Fruit fly (Drosophila melanogaster) whole organism, prepupa: ENCODE data around the gene Bfc.

Source experiments
- Blimp-1 ChIP-seq: fragments of 200-800 bp; sonication (Bioruptor generic); optimal IDR thresholded peaks from 3 replicates; lab custom pipeline; 2017; ENCODE audit warnings: missing biosample characterization, missing genetic modification characterization, mild to moderate bottlenecking, moderate library complexity, missing genetic modification reagents
- CG10631 ChIP-seq: fragments of 200-800 bp; sonication (Bioruptor generic); optimal IDR thresholded peaks from 2 replicates; lab custom pipeline; 2016; ENCODE audit warnings: missing biosample characterization, missing genetic modification characterization
- CG10669 ChIP-seq: fragments of 200-800 bp; sonication (Bioruptor generic); optimal IDR thresholded peaks from 3 replicates; lab custom pipeline; 2018; ENCODE audit warnings: missing biosample characterization, mild to moderate bottlenecking, missing genetic modification characterization, moderate library complexity
- CG11294 ChIP-seq: fragments of 200-800 bp; sonication (Bioruptor generic); IDR thresholded peaks from 2 replicates; pipeline ENCODE4 v1.3.6; 2022; ENCODE audit warnings: missing biosample characterization, missing genetic modification characterization
- CG11762 ChIP-seq: fragments of 200-800 bp; sonication (Bioruptor generic); optimal IDR thresholded peaks from 3 replicates; lab custom pipeline; 2016; ENCODE audit warnings: missing biosample characterization, missing genetic modification characterization; ENCODE audit not compliant: insufficient read depth
- CG11902 ChIP-seq: fragments of 200-800 bp; sonication (Bioruptor generic); optimal IDR thresholded peaks from 3 replicates; lab custom pipeline; 2016; ENCODE audit warnings: missing biosample characterization, missing genetic modification characterization
- CG15336 ChIP-seq: fragments of 200-800 bp; sonication (Bioruptor generic); IDR thresholded peaks from 2 replicates; pipeline ENCODE4 v1.3.6; 2022; ENCODE audit warnings: missing biosample characterization, missing genetic modification characterization
- CG1621 ChIP-seq: fragments of 200-800 bp; sonication (Bioruptor generic); optimal IDR thresholded peaks from 3 replicates; lab custom pipeline; 2018; ENCODE audit warnings: missing biosample characterization, mild to moderate bottlenecking, missing genetic modification characterization
- CG16779 ChIP-seq: fragments of 200-800 bp; sonication (Bioruptor generic); optimal IDR thresholded peaks from 3 replicates; lab custom pipeline; 2017; ENCODE audit warnings: missing biosample characterization, mild to moderate bottlenecking, missing genetic modification characterization
- CG32006 ChIP-seq: fragments of 200-800 bp; sonication (Bioruptor generic); optimal IDR thresholded peaks from 3 replicates; lab custom pipeline; 2017; ENCODE audit warnings: missing biosample characterization, mild to moderate bottlenecking, missing genetic modification characterization
- CG34406 ChIP-seq: fragments of 200-800 bp; sonication (Bioruptor generic); optimal IDR thresholded peaks from 3 replicates; lab custom pipeline; 2016; ENCODE audit warnings: missing biosample characterization, missing genetic modification characterization
- CG3919 ChIP-seq: fragments of 200-800 bp; sonication (Bioruptor generic); optimal IDR thresholded peaks from 3 replicates; lab custom pipeline; 2016; ENCODE audit warnings: missing biosample characterization, missing genetic modification characterization
- CG4318 ChIP-seq: fragments of 200-800 bp; sonication (Bioruptor generic); optimal IDR thresholded peaks from 3 replicates; lab custom pipeline; 2017; ENCODE audit warnings: missing biosample characterization, mild to moderate bottlenecking, missing genetic modification characterization
- CG6276 ChIP-seq: fragments of 200-800 bp; sonication (Bioruptor generic); optimal IDR thresholded peaks from 2 replicates; lab custom pipeline; 2017; ENCODE audit warnings: missing biosample characterization, mild to moderate bottlenecking, missing genetic modification characterization
- CG6792 ChIP-seq: fragments of 200-800 bp; sonication (Bioruptor generic); optimal IDR thresholded peaks from 3 replicates; lab custom pipeline; 2016; ENCODE audit warnings: missing biosample characterization, missing genetic modification characterization
- CG6854 ChIP-seq: fragments of 200-800 bp; sonication (Bioruptor generic); optimal IDR thresholded peaks from 2 replicates; lab custom pipeline; 2017; ENCODE audit warnings: missing biosample characterization, mild to moderate bottlenecking, missing genetic modification characterization
- CG7368 ChIP-seq: fragments of 200-800 bp; sonication (Bioruptor generic); optimal IDR thresholded peaks from 3 replicates; lab custom pipeline; 2016; ENCODE audit warnings: missing biosample characterization, missing genetic modification characterization
- CG8119 ChIP-seq: fragments of 200-800 bp; sonication (Bioruptor generic); IDR thresholded peaks from 3 replicates; pipeline ENCODE4 v1.3.6; 2022; ENCODE audit warnings: missing biosample characterization, missing genetic modification characterization
- CG8319 ChIP-seq: fragments of 200-800 bp; sonication (Bioruptor generic); optimal IDR thresholded peaks from 3 replicates; lab custom pipeline; 2016; ENCODE audit warnings: missing biosample characterization, missing genetic modification characterization
- Eip78C ChIP-seq: fragments of 200-800 bp; sonication (Bioruptor generic); peaks from one replicate; lab custom pipeline; 2016; ENCODE audit warnings: missing biosample characterization, missing genetic modification characterization
- Ets21C ChIP-seq: fragments of 200-800 bp; sonication (Bioruptor generic); optimal IDR thresholded peaks from 3 replicates; lab custom pipeline; 2016; ENCODE audit warnings: missing biosample characterization, missing genetic modification characterization
- Gug ChIP-seq: fragments of 200-800 bp; sonication (Bioruptor generic); IDR thresholded peaks from 2 replicates; pipeline ENCODE4 v1.3.6; 2022; ENCODE audit warnings: missing biosample characterization, missing genetic modification characterization
- Hr38 ChIP-seq: sonication (Bioruptor generic); optimal IDR thresholded peaks from 2 replicates; lab custom pipeline; 2016; ENCODE audit warnings: missing biosample characterization, missing genetic modification characterization
- Hr4 ChIP-seq: fragments of 200-800 bp; sonication (Bioruptor generic); optimal IDR thresholded peaks from 3 replicates; lab custom pipeline; 2016; ENCODE audit warnings: missing biosample characterization, missing genetic modification characterization
- Met ChIP-seq: fragments of 200-800 bp; sonication (Bioruptor generic); optimal IDR thresholded peaks from 3 replicates; lab custom pipeline; 2016; ENCODE audit warnings: missing biosample characterization, missing genetic modification characterization
- Sox102F ChIP-seq: fragments of 200-800 bp; sonication (Bioruptor generic); optimal IDR thresholded peaks from 2 replicates; lab custom pipeline; 2016; ENCODE audit warnings: missing biosample characterization, mild to moderate bottlenecking, missing genetic modification characterization
- Sox14 ChIP-seq: fragments of 200-800 bp; sonication (Bioruptor generic); optimal IDR thresholded peaks from 3 replicates; lab custom pipeline; 2016; ENCODE audit warnings: missing biosample characterization, missing genetic modification characterization
- achi ChIP-seq: fragments of 200-800 bp; sonication (Bioruptor generic); optimal IDR thresholded peaks from 3 replicates; lab custom pipeline; 2016; ENCODE audit warnings: missing biosample characterization, missing genetic modification characterization
- acj6 ChIP-seq: fragments of 200-800 bp; sonication (Bioruptor generic); optimal IDR thresholded peaks from 3 replicates; lab custom pipeline; 2016; ENCODE audit warnings: missing biosample characterization, missing genetic modification characterization
- cyc ChIP-seq: fragments of 200-800 bp; sonication (Bioruptor generic); optimal IDR thresholded peaks from 3 replicates; lab custom pipeline; 2016; ENCODE audit warnings: missing biosample characterization, missing genetic modification characterization
- dac ChIP-seq: fragments of 200-800 bp; sonication (Bioruptor generic); optimal IDR thresholded peaks from 2 replicates; lab custom pipeline; 2017; ENCODE audit warnings: missing biosample characterization, mild to moderate bottlenecking, missing genetic modification characterization
- dsx ChIP-seq: fragments of 200-800 bp; optimal IDR thresholded peaks from 3 replicates; lab custom pipeline; 2019; ENCODE audit warnings: missing biosample characterization, mild to moderate bottlenecking, missing genetic modification characterization, moderate library complexity; ENCODE audit not compliant: poor library complexity, severe bottlenecking
- eg ChIP-seq: fragments of 200-800 bp; sonication (Bioruptor generic); IDR thresholded peaks from 3 replicates; pipeline ENCODE4 v1.3.6; 2022; ENCODE audit warnings: missing biosample characterization, missing genetic modification characterization
- esn ChIP-seq: fragments of 200-800 bp; sonication (Bioruptor generic); optimal IDR thresholded peaks from 2 replicates; lab custom pipeline; 2016; ENCODE audit warnings: missing biosample characterization, mild to moderate bottlenecking, missing genetic modification characterization, moderate library complexity
- fd59A ChIP-seq: fragments of 200-800 bp; sonication (Bioruptor generic); optimal IDR thresholded peaks from 2 replicates; lab custom pipeline; 2017; ENCODE audit warnings: missing biosample characterization, mild to moderate bottlenecking, missing genetic modification characterization, missing genetic modification reagents
- fd85E ChIP-seq: fragments of 200-800 bp; sonication (Bioruptor generic); optimal IDR thresholded peaks from 3 replicates; lab custom pipeline; 2016; ENCODE audit warnings: missing biosample characterization, missing genetic modification characterization
- lz ChIP-seq: fragments of 200-800 bp; sonication (Bioruptor generic); optimal IDR thresholded peaks from 3 replicates; lab custom pipeline; 2016; ENCODE audit warnings: missing biosample characterization, missing genetic modification characterization
- net ChIP-seq: fragments of 200-800 bp; sonication (Bioruptor generic); optimal IDR thresholded peaks from 3 replicates; lab custom pipeline; 2016; ENCODE audit warnings: missing biosample characterization, missing genetic modification characterization
- salr ChIP-seq, 2 experiments: fragments of 200-800 bp; sonication (Bioruptor generic); optimal IDR thresholded peaks; 3 replicates each; lab custom pipeline; 2016 to 2018; ENCODE audit warnings: missing biosample characterization in 2 of 2, missing genetic modification characterization in 2 of 2, mild to moderate bottlenecking in 1 of 2
- spab ChIP-seq: fragments of 200-800 bp; sonication (Bioruptor generic); optimal IDR thresholded peaks from 2 replicates; lab custom pipeline; 2017; ENCODE audit warnings: missing biosample characterization, mild to moderate bottlenecking, missing genetic modification characterization, missing genetic modification reagents
- ss ChIP-seq, 2 experiments: fragments of 200-800 bp; sonication (Bioruptor generic); optimal IDR thresholded peaks; 2 replicates in 1 of 2; 3 replicates in 1 of 2; lab custom pipeline; 2017 to 2018; ENCODE audit warnings: mild to moderate bottlenecking in 2 of 2, missing biosample characterization in 2 of 2, missing genetic modification characterization in 2 of 2, moderate library complexity in 1 of 2
- svp ChIP-seq: fragments of 200-800 bp; sonication (Bioruptor generic); peaks from one replicate; lab custom pipeline; 2016; ENCODE audit warnings: missing biosample characterization, missing genetic modification characterization
- topi ChIP-seq: fragments of 200-800 bp; sonication (Bioruptor generic); optimal IDR thresholded peaks from 3 replicates; lab custom pipeline; 2016; ENCODE audit warnings: missing biosample characterization, missing genetic modification characterization
- vri ChIP-seq: fragments of 200-800 bp; sonication (Bioruptor generic); optimal IDR thresholded peaks from 3 replicates; lab custom pipeline; 2016; ENCODE audit warnings: missing biosample characterization, mild to moderate bottlenecking, missing genetic modification characterization

The Bfc gene

dm6 chr3L:1251712-1252111 is 1.2 kb downstream of the Bfc start, which contains the start of the genes CG9130 and CG9133:
CG9130 (plus strand) TSS chr3L:1252012.
CG9133 (plus strand) TSS chr3L:1252012.
- no peak for TF ChIP-seq spab
- no peak for TF ChIP-seq Ets21C
- no peak for TF ChIP-seq CG16779 (tag; lab: Kevin White, UChicago)
- no peak for TF ChIP-seq achi
- no peak for TF ChIP-seq Met (GFP tag; lab: Kevin White, UChicago)
- no peak for TF ChIP-seq CG10669
- no peak for TF ChIP-seq Blimp-1 (GFP tag; lab: Kevin White, UChicago)
- TF ChIP-seq eg (GFP tag; lab: Robert Waterston, UW), result no peak
- TF ChIP-seq Sox14 (GFP tag; lab: Kevin White, UChicago), result no peak
- no peak for TF ChIP-seq topi (GFP tag; lab: Kevin White, UChicago)
- TF ChIP-seq, all 60 proteins: peak for 0

dm6 chr3L:1256061-1256780 is 5.7 kb downstream of the Bfc start, which contains the start of gene tfc:
tfc (plus strand) TSS chr3L:1256449.
- TF ChIP-seq CG10631 (GFP tag; lab: Kevin White, UChicago) (no peak), esn (GFP tag; lab: Kevin White, UChicago) (no peak), CG7368 (no peak), CG4318 (GFP tag; lab: Kevin White, UChicago) (no peak), CG32006 (GFP tag; lab: Kevin White, UChicago) (no peak), eg (GFP tag; lab: Robert Waterston, UW) (peak; percentile 52; the same call in 2 of the 3 replicates), fd59A (no peak), vri (GFP tag; lab: Kevin White, UChicago) (peak; percentile 72), CG6276 (GFP tag; lab: Kevin White, UChicago) (peak; percentile 10), CG8319 (GFP tag; lab: Kevin White, UChicago) (no peak), ss (GFP tag; optimal IDR thresholded peaks at IDR 0.05; lab: Kevin White, UChicago) (peak in 1 of 2 experiments; percentile 28), Gug (GFP tag; lab: Robert Waterston, UW) (no peak), Eip78C (GFP tag; lab: Kevin White, UChicago) (peak; percentile 72), CG11902 (GFP tag; lab: Kevin White, UChicago) (no peak), achi (peak; percentile 13), CG10669 (no peak), fd85E (GFP tag; lab: Kevin White, UChicago) (no peak), CG11762 (no peak), CG15336 (GFP tag; lab: Robert Waterston, UW) (peak; percentile 23; the same call in 1 of the 2 replicates), Blimp-1 (GFP tag; lab: Kevin White, UChicago) (peak; percentile 94), CG8119 (GFP tag; lab: Robert Waterston, UW) (peak; percentile 37; the same call in 2 of the 3 replicates), CG6854 (GFP tag; lab: Kevin White, UChicago) (peak; percentile 64), cyc (no peak), CG6792 (GFP tag; lab: Kevin White, UChicago) (peak; percentile 4), Met (GFP tag; lab: Kevin White, UChicago) (no peak), CG1621 (tag; lab: Kevin White, UChicago) (peak; percentile 19), salr (GFP tag; optimal IDR thresholded peaks at IDR 0.05; lab: Kevin White, UChicago) (no peak), svp (GFP tag; lab: Kevin White, UChicago) (no peak), Hr4 (GFP tag; lab: Kevin White, UChicago) (no peak), topi (GFP tag; lab: Kevin White, UChicago) (no peak), lz (GFP tag; lab: Kevin White, UChicago) (no peak), Hr38 (GFP tag; lab: Kevin White, UChicago) (no peak), CG3919 (GFP tag; lab: Kevin White, UChicago) (peak; percentile 23), dac (GFP tag; lab: Kevin White, UChicago) (no peak), CG34406 (no peak), acj6 (GFP tag; lab: Kevin White, UChicago) (no peak), spab (no peak), Sox102F (peak; percentile 34), dsx (GFP tag; lab: Kevin White, UChicago) (peak; percentile 8), CG11294 (GFP tag; lab: Robert Waterston, UW) (no peak), net (GFP tag; lab: Kevin White, UChicago) (peak; percentile 16)
